Worm (Caenorhabditis elegans): ENCODE measurements around the gene cam-1.

cam-1 gene

ce11 chrII:9273984-9274383 lies 36.1 kb downstream of the cam-1 start:
- TF ChIP-seq K02D7.2 (tag; optimal IDR thresholded peaks at IDR 0.05) (no peak), pqm-1 (tag; optimal IDR thresholded peaks at IDR 0.05) (no peak), hlh-30 (tag; optimal IDR thresholded peaks at IDR 0.05; ENCODE audit: insufficient read depth) (peak; percentile 98), ztf-16 (tag; optimal IDR thresholded peaks at IDR 0.05) (no peak), unc-55 (GFP tag; optimal IDR thresholded peaks at IDR 0.05) (peak; percentile 91), elt-4 (tag; optimal IDR thresholded peaks at IDR 0.05) (no peak), unc-86 (tag; optimal IDR thresholded peaks at IDR 0.05) (no peak), ceh-6 (GFP tag; optimal IDR thresholded peaks at IDR 0.05) (no peak), T23F11.4 (GFP tag; optimal IDR thresholded peaks at IDR 0.05) (no peak), npax-4 (tag; optimal IDR thresholded peaks at IDR 0.05) (no peak), che-1 (tag; optimal IDR thresholded peaks at IDR 0.05) (no peak), ceh-30 (tag; optimal IDR thresholded peaks at IDR 0.05) (no peak), pax-1 (tag; optimal IDR thresholded peaks at IDR 0.05) (no peak), gmeb-2 (tag; optimal IDR thresholded peaks at IDR 0.05) (no peak), ref-2 (tag; optimal IDR thresholded peaks at IDR 0.05) (peak; percentile 33), C08G9.2 (tag; optimal IDR thresholded peaks at IDR 0.05) (no peak), ceh-14 (tag; optimal IDR thresholded peaks at IDR 0.05) (no peak), nhr-11 (tag; optimal IDR thresholded peaks at IDR 0.05) (no peak), madf-2 (tag; optimal IDR thresholded peaks at IDR 0.05) (no peak), lin-11 (tag; optimal IDR thresholded peaks at IDR 0.05) (no peak), ceh-22 (tag; optimal IDR thresholded peaks at IDR 0.05) (no peak), ahr-1 (tag; optimal IDR thresholded peaks at IDR 0.05) (no peak), dve-1 (tag; optimal IDR thresholded peaks at IDR 0.05) (peak; percentile 2), ceh-9 (tag; optimal IDR thresholded peaks at IDR 0.05) (no peak), nfya-1 (tag; optimal IDR thresholded peaks at IDR 0.05) (peak; percentile 81), sox-2 (GFP tag; IDR thresholded peaks at IDR 0.05) (no peak), ceh-31 (tag; optimal IDR thresholded peaks at IDR 0.05) (peak; percentile 73), zip-5 (tag; optimal IDR thresholded peaks at IDR 0.05) (no peak), fax-1 (tag; optimal IDR thresholded peaks at IDR 0.05) (no peak), hlh-8 (tag; optimal IDR thresholded peaks at IDR 0.05) (no peak), unc-3 (GFP tag; conservative IDR thresholded peaks at IDR 0.05) (no peak), unc-3 (tag; optimal IDR thresholded peaks at IDR 0.05) (no peak), F13H6.1 (tag; optimal IDR thresholded peaks at IDR 0.05) (no peak), dmd-4 (tag; optimal IDR thresholded peaks at IDR 0.05; ENCODE audit: borderline replicate concordance) (no peak), Y22D7AL.16 (tag; optimal IDR thresholded peaks at IDR 0.05) (no peak), C38D4.7 (GFP tag; optimal IDR thresholded peaks at IDR 0.05) (no peak), hlh-13 (GFP tag; optimal IDR thresholded peaks at IDR 0.05) (no peak), pros-1 (tag; optimal IDR thresholded peaks at IDR 0.05) (peak; percentile 55), ama-1 (optimal IDR thresholded peaks at IDR 0.05) (no peak), fkh-10 (GFP tag; optimal IDR thresholded peaks at IDR 0.05) (no peak), pag-3 (tag; optimal IDR thresholded peaks at IDR 0.05; ENCODE audit: borderline replicate concordance) (no peak), pha-4 (tag; optimal IDR thresholded peaks at IDR 0.05) (no peak), ceh-18 (tag; optimal IDR thresholded peaks at IDR 0.05) (peak; percentile 67), ceh-45 (GFP tag; IDR thresholded peaks at IDR 0.05) (no peak), ceh-48 (tag; optimal IDR thresholded peaks at IDR 0.05) (no peak), elt-2 (tag; optimal IDR thresholded peaks at IDR 0.05) (peak; percentile 27), ets-4 (tag; optimal IDR thresholded peaks at IDR 0.05) (no peak), nhr-232 (tag; optimal IDR thresholded peaks at IDR 0.05) (no peak), unc-42 (tag; optimal IDR thresholded peaks at IDR 0.05) (peak; percentile 50), ceh-19 (GFP tag; optimal IDR thresholded peaks at IDR 0.05) (no peak), pat-9 (tag; optimal IDR thresholded peaks at IDR 0.05) (no peak), sdc-2 (tag; optimal IDR thresholded peaks at IDR 0.05) (no peak), eyg-1 (tag; optimal IDR thresholded peaks at IDR 0.05) (no peak), ceh-24 (tag; optimal IDR thresholded peaks at IDR 0.05) (no peak), tbx-7 (tag; optimal IDR thresholded peaks at IDR 0.05) (no peak)
